Worm (Caenorhabditis elegans): Measurements from ENCODE around the gene C27D6.3.

DNA sequence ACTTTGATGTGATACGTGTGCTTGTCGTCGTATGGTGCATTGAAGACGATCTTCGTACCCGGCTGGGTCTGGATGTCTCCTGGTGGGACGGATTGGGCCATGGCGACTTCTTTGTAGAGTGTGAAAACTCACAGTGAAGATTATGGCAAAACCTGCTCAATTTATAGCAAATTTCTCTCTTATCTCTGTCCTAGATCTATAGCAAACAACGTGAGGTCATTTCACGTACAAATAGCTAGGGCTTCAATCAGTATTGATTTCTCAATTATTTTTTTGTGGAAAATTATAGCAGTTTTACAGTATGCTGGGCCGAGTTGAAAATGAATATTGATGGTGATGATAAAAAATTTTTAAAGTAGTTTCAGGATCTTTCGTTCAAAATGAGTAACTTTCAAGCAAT is 17.3 kb downstream of the C27D6.3 start, which contains the start of gene msp-45:
- TF ChIP-seq ztf-29 (GFP tag; IDR thresholded peaks at IDR 0.05) (no peak), flt-1 (GFP tag; IDR thresholded peaks at IDR 0.05) (no peak), T22C8.4 (GFP tag; IDR thresholded peaks at IDR 0.05) (no peak), ref-1 (GFP tag; conservative IDR thresholded peaks at IDR 0.05) (no peak), tab-1 (GFP tag; IDR thresholded peaks at IDR 0.05) (no peak), med-1 (GFP tag; optimal IDR thresholded peaks at IDR 0.05; ENCODE audit: insufficient read depth) (no peak), ztf-23 (GFP tag; IDR thresholded peaks at IDR 0.05) (no peak), cog-1 (tag; optimal IDR thresholded peaks at IDR 0.05) (no peak), klf-2 (GFP tag; conservative IDR thresholded peaks at IDR 0.05) (no peak)

All from whole organism, midembryonic.